Worm (Caenorhabditis elegans) whole organism, young adult: ENCODE measurements around the gene ins-13.

Experiments
- B0019.2 ChIP-seq: fragments of 200-800 bp; sonication (Bioruptor generic); conservative IDR thresholded peaks from 2 replicates; pipeline ENCODE4 v1.3.6; 2022; ENCODE audit warnings: missing genetic modification reagents, missing genetic modification characterization, missing compliant biosample characterization
- C06A6.2 ChIP-seq: fragments of 200-800 bp; sonication (Bioruptor generic); conservative IDR thresholded peaks from 2 replicates; pipeline ENCODE4 v1.3.6; 2022; ENCODE audit warnings: missing genetic modification characterization, missing compliant biosample characterization
- F10E7.11 ChIP-seq: sonication (generic microtip); optimal IDR thresholded peaks from 2 replicates; lab custom pipeline; 2017; ENCODE audit warnings: mild to moderate bottlenecking, missing genetic modification characterization, moderate library complexity, missing compliant biosample characterization
- F23B12.7 ChIP-seq: sonication (generic microtip); optimal IDR thresholded peaks from 2 replicates; lab custom pipeline; 2017; ENCODE audit warnings: missing genetic modification characterization, mild to moderate bottlenecking, missing compliant biosample characterization, antibody characterized with exemption, moderate library complexity; ENCODE audit not compliant: insufficient read depth
- K12H6.12 ChIP-seq: fragments of 200-800 bp; sonication (Bioruptor generic); optimal IDR thresholded peaks from 2 replicates; lab custom pipeline; 2018; ENCODE audit warnings: mild to moderate bottlenecking, missing genetic modification characterization, missing compliant biosample characterization
- T26A5.8 ChIP-seq: sonication (generic microtip); optimal IDR thresholded peaks from 2 replicates; lab custom pipeline; 2016; ENCODE audit warnings: missing genetic modification characterization, missing compliant biosample characterization
- Y53F4B.3 ChIP-seq: fragments of 200-800 bp; sonication (Bioruptor generic); IDR thresholded peaks from 2 replicates; pipeline ENCODE4 v1.3.6; 2022; ENCODE audit warnings: missing genetic modification reagents, missing genetic modification characterization, missing compliant biosample characterization
- Y56A3A.18 ChIP-seq: fragments of 200-800 bp; sonication (Bioruptor generic); IDR thresholded peaks from 2 replicates; pipeline ENCODE4 v1.3.6; 2022; ENCODE audit warnings: missing genetic modification reagents, missing genetic modification characterization, missing compliant biosample characterization
- Y79H2A.3 ChIP-seq: fragments of 200-800 bp; sonication (Bioruptor generic); conservative IDR thresholded peaks from 2 replicates; pipeline ENCODE4 v1.3.6; 2022; ENCODE audit warnings: missing genetic modification reagents, missing genetic modification characterization, missing compliant biosample characterization
- Y95B8A.8 ChIP-seq: fragments of 200-800 bp; sonication (Bioruptor generic); IDR thresholded peaks from 2 replicates; pipeline ENCODE4 v1.3.6; 2022; ENCODE audit warnings: missing genetic modification reagents, missing genetic modification characterization, missing compliant biosample characterization
- ama-1 ChIP-seq, 3 experiments: fragments of 150-350 bp in 1 of 3; sonication (generic microtip) in 2 of 3; optimal IDR thresholded peaks; 2 replicates each; lab custom pipeline; 2014 to 2018; ENCODE audit warnings: missing biosample characterization in 2 of 3, missing genetic modification characterization in 2 of 3, missing genetic modification reagents in 2 of 3
- atf-7 ChIP-seq: sonication (generic microtip); optimal IDR thresholded peaks from 2 replicates; lab custom pipeline; 2017; ENCODE audit warnings: mild to moderate bottlenecking, missing genetic modification characterization, missing compliant biosample characterization
- attf-5 ChIP-seq: fragments of 200-800 bp; sonication (Bioruptor generic); optimal IDR thresholded peaks from 2 replicates; lab custom pipeline; 2018; ENCODE audit warnings: mild to moderate bottlenecking, missing genetic modification characterization, missing compliant biosample characterization
- bed-1 ChIP-seq: fragments of 200-800 bp; sonication (Bioruptor generic); IDR thresholded peaks from 2 replicates; pipeline ENCODE4 v1.3.6; 2022; ENCODE audit warnings: missing genetic modification reagents, missing genetic modification characterization, missing compliant biosample characterization
- ccch-3 ChIP-seq: fragments of 200-800 bp; sonication (Bioruptor generic); optimal IDR thresholded peaks from 2 replicates; lab custom pipeline; 2018; ENCODE audit warnings: mild to moderate bottlenecking, missing genetic modification characterization, missing compliant biosample characterization
- ceh-40 ChIP-seq: fragments of 200-800 bp; sonication (Bioruptor generic); IDR thresholded peaks from 2 replicates; pipeline ENCODE4 v1.3.6; 2022; ENCODE audit warnings: missing genetic modification characterization, missing compliant biosample characterization
- ceh-79 ChIP-seq: sonication (generic microtip); optimal IDR thresholded peaks from 2 replicates; lab custom pipeline; 2017; ENCODE audit warnings: mild to moderate bottlenecking, missing genetic modification characterization, missing compliant biosample characterization
- ceh-91 ChIP-seq: fragments of 200-800 bp; sonication (Bioruptor generic); IDR thresholded peaks from 2 replicates; pipeline ENCODE4 v1.3.6; 2022; ENCODE audit warnings: missing genetic modification reagents, missing genetic modification characterization, missing compliant biosample characterization
- chd-7 ChIP-seq: sonication (generic microtip); optimal IDR thresholded peaks from 2 replicates; lab custom pipeline; 2016; ENCODE audit warnings: mild to moderate bottlenecking, missing genetic modification characterization, moderate library complexity, missing compliant biosample characterization
- die-1 ChIP-seq: sonication (generic microtip); optimal IDR thresholded peaks from 2 replicates; lab custom pipeline; 2016; ENCODE audit warnings: missing genotype, mild to moderate bottlenecking, missing genetic modification characterization, missing compliant biosample characterization
- dox-1 ChIP-seq: fragments of 200-800 bp; sonication (Bioruptor generic); IDR thresholded peaks from 2 replicates; pipeline ENCODE4 v1.3.6; 2022; ENCODE audit warnings: missing genetic modification reagents, missing genetic modification characterization, missing compliant biosample characterization
- ekl-4 ChIP-seq: fragments of 200-800 bp; sonication (Bioruptor generic); IDR thresholded peaks from 2 replicates; pipeline ENCODE4 v1.3.6; 2022; ENCODE audit warnings: missing genetic modification reagents, missing genetic modification characterization, missing compliant biosample characterization
- ets-4 ChIP-seq: fragments of 200-800 bp; sonication (Bioruptor generic); optimal IDR thresholded peaks from 2 replicates; lab custom pipeline; 2018; ENCODE audit warnings: mild to moderate bottlenecking, missing genetic modification characterization, missing compliant biosample characterization
- fkh-3 ChIP-seq: sonication (generic microtip); optimal IDR thresholded peaks from 2 replicates; lab custom pipeline; 2016; ENCODE audit warnings: mild to moderate bottlenecking, missing genetic modification characterization, missing compliant biosample characterization
- gei-17 ChIP-seq: fragments of 200-800 bp; sonication (Bioruptor generic); optimal IDR thresholded peaks from 2 replicates; lab custom pipeline; 2018; ENCODE audit warnings: mild to moderate bottlenecking, missing genetic modification characterization, missing compliant biosample characterization
- hmg-20 ChIP-seq: fragments of 200-800 bp; sonication (Bioruptor generic); IDR thresholded peaks from 2 replicates; pipeline ENCODE4 v1.3.6; 2022; ENCODE audit warnings: missing genetic modification reagents, missing genetic modification characterization, missing compliant biosample characterization
- hsf-1 ChIP-seq: fragments of 200-800 bp; sonication (Bioruptor generic); IDR thresholded peaks from 2 replicates; pipeline ENCODE4 v1.3.6; 2022; ENCODE audit warnings: missing genetic modification reagents, missing genetic modification characterization, missing compliant biosample characterization
- let-526 ChIP-seq: fragments of 200-800 bp; sonication (Bioruptor generic); IDR thresholded peaks from 2 replicates; pipeline ENCODE4 v1.3.6; 2022; ENCODE audit warnings: missing genetic modification reagents, missing genetic modification characterization, missing compliant biosample characterization
- lin-35 ChIP-seq, 3 experiments: fragments of 150-350 bp in 2 of 3; sonication (generic microtip) in 1 of 3; optimal IDR thresholded peaks; 2 replicates each; lab custom pipeline; 2014 to 2018; ENCODE audit warnings: missing biosample characterization in 3 of 3, missing genetic modification characterization in 3 of 3, missing genetic modification reagents in 3 of 3
- lin-54 ChIP-seq: fragments of 200-800 bp; sonication (Bioruptor generic); optimal IDR thresholded peaks from 2 replicates; lab custom pipeline; 2018; ENCODE audit warnings: mild to moderate bottlenecking, missing genetic modification characterization, missing compliant biosample characterization
- madf-6 ChIP-seq: fragments of 200-800 bp; sonication (Bioruptor generic); IDR thresholded peaks from 2 replicates; pipeline ENCODE4 v1.3.6; 2022; ENCODE audit warnings: missing genetic modification reagents, missing genetic modification characterization, missing compliant biosample characterization
- nfya-1 ChIP-seq: sonication (generic microtip); optimal IDR thresholded peaks from 2 replicates; lab custom pipeline; 2017; ENCODE audit warnings: antibody characterized with exemption, missing compliant biosample characterization, missing genetic modification characterization, borderline replicate concordance; ENCODE audit not compliant: insufficient read depth
- nhr-27 ChIP-seq: fragments of 200-800 bp; sonication (Bioruptor generic); optimal IDR thresholded peaks from 2 replicates; lab custom pipeline; 2018; ENCODE audit warnings: mild to moderate bottlenecking, missing genetic modification characterization, moderate library complexity, missing compliant biosample characterization
- pha-4 ChIP-seq: fragments of 150-350 bp; sonication (generic microtip); optimal IDR thresholded peaks from 2 replicates; lab custom pipeline; 2014; ENCODE audit warnings: missing biosample characterization, missing genetic modification reagents, missing genetic modification characterization
- rcor-1 ChIP-seq: fragments of 200-800 bp; sonication (Bioruptor generic); IDR thresholded peaks from 2 replicates; pipeline ENCODE4 v1.3.6; 2022; ENCODE audit warnings: missing genetic modification reagents, missing genetic modification characterization, missing compliant biosample characterization
- rec-8 ChIP-seq, 2 experiments: sonication (generic microtip); optimal IDR thresholded peaks; 2 replicates each; lab custom pipeline; 2016; ENCODE audit warnings: mild to moderate bottlenecking in 2 of 2, missing genetic modification characterization in 2 of 2, missing genetic modification reagents in 2 of 2, missing genotype in 2 of 2, missing biosample characterization in 1 of 2, missing compliant biosample characterization in 1 of 2, moderate library complexity in 1 of 2
- repo-1 ChIP-seq: sonication (generic microtip); optimal IDR thresholded peaks from 2 replicates; lab custom pipeline; 2017; ENCODE audit warnings: mild to moderate bottlenecking, missing genetic modification characterization, missing compliant biosample characterization
- snpc-1.3 ChIP-seq: sonication (generic microtip); optimal IDR thresholded peaks from 2 replicates; lab custom pipeline; 2017; ENCODE audit warnings: missing genetic modification characterization, mild to moderate bottlenecking, missing compliant biosample characterization, antibody characterized with exemption, moderate library complexity, missing genotype, missing genetic modification reagents; ENCODE audit not compliant: insufficient read depth
- snpc-4 ChIP-seq, 5 experiments: fragments of 150-350 bp in 1 of 5; sonication (generic microtip) in 4 of 5; optimal IDR thresholded peaks; 2 replicates each; lab custom pipeline; 2014 to 2018; ENCODE audit warnings: missing genetic modification characterization in 5 of 5, missing biosample characterization in 3 of 5, antibody characterized with exemption in 2 of 5, mild to moderate bottlenecking in 2 of 5, missing compliant biosample characterization in 2 of 5, missing genotype in 2 of 5, moderate library complexity in 2 of 5, missing genetic modification reagents in 1 of 5
- somi-1 ChIP-seq: fragments of 200-800 bp; sonication (Bioruptor generic); optimal IDR thresholded peaks from 2 replicates; lab custom pipeline; 2018; ENCODE audit warnings: mild to moderate bottlenecking, missing genetic modification characterization, missing compliant biosample characterization
- tbx-9 ChIP-seq: sonication (generic microtip); optimal IDR thresholded peaks from 2 replicates; lab custom pipeline; 2016; ENCODE audit warnings: borderline replicate concordance, missing genetic modification characterization, inconsistent platforms, missing compliant biosample characterization
- tlf-1 ChIP-seq: fragments of 200-800 bp; sonication (Bioruptor generic); optimal IDR thresholded peaks from 2 replicates; lab custom pipeline; 2018; ENCODE audit warnings: mild to moderate bottlenecking, missing genetic modification characterization, missing compliant biosample characterization
- zim-3 ChIP-seq: sonication (generic microtip); optimal IDR thresholded peaks from 2 replicates; lab custom pipeline; 2017; ENCODE audit warnings: mild to moderate bottlenecking, missing genetic modification characterization, moderate library complexity, missing compliant biosample characterization
- ztf-22 ChIP-seq: fragments of 200-800 bp; sonication (Bioruptor generic); optimal IDR thresholded peaks from 2 replicates; lab custom pipeline; 2018; ENCODE audit warnings: mild to moderate bottlenecking, missing genetic modification characterization, moderate library complexity, missing compliant biosample characterization
- ztf-26 ChIP-seq: sonication (generic microtip); optimal IDR thresholded peaks from 2 replicates; lab custom pipeline; 2017; ENCODE audit warnings: missing genetic modification characterization, missing compliant biosample characterization

The ins-13 gene

DNA sequence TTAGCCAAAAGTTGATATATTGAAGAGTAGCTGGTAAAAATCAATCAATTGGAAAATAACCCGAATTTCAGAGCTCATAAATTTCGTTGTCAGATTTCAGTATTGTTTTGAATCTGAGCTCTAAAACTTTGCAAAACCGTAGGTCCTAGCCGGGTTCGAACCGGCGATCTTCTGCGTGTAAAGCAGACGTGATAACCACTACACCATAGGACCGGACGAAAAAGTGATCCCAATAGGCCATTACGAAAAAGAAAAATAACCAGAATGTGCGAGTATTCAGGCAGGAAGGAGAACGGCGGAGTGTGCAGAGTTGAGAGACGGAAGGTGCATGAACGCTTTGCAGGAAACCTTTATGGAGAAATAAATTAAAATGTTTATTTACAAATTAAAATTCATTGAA is 32.4 kb upstream of the ins-13 start (continued):
- TF ChIP-seq ccch-3 = no peak
- no peak for TF ChIP-seq fkh-3 (tag; lab: Kevin White, UChicago)
- TF ChIP-seq F10E7.11 (tag; lab: Kevin White, UChicago) = no peak
- peak; percentile 59; the same call in 1 of the 2 replicates for TF ChIP-seq ceh-40

DNA sequence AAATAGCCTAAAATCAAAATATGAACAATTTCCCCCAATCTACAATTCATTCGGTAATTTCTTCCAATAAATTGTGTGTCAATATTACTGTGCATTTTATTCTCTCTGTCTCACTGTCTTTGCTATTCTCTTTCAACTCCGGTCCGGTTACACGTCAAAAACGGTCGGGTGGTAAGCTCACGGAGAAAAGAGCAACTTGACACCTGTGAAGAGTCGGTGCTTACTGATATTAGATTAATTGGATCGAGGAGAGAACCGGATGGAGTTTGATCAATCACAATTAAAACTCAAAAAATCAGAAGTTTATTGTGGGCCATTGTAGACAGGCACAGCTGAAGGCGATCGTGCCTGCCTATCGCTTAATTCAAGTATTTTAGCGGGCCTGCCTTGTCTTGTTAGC is 30.3 kb upstream of the ins-13 start:
- TF ChIP-seq pha-4 (no peak), rec-8 (tag; optimal IDR thresholded peaks at IDR 0.05; lab: Kevin White, UChicago) (no peak), somi-1 (GFP tag; lab: Kevin White, UChicago) (no peak), die-1 (tag; lab: Kevin White, UChicago) (no peak), lin-54 (peak; percentile 6), dox-1 (GFP tag; lab: Robert Waterston, UW) (peak; percentile 45; the same call in 1 of the 2 replicates), chd-7 (peak; percentile 70), lin-35 (GFP tag; optimal IDR thresholded peaks at IDR 0.05; lab: Kevin White, UChicago) (peak in 1 of 3 experiments; percentile 55), ekl-4 (GFP tag; lab: Robert Waterston, UW) (peak; percentile 73; the same call in 1 of the 2 replicates), repo-1 (tag; lab: Kevin White, UChicago) (peak; percentile 86), B0019.2 (GFP tag; lab: Robert Waterston, UW) (no peak), ztf-26 (tag; lab: Kevin White, UChicago) (no peak), snpc-4 (GFP tag; optimal IDR thresholded peaks at IDR 0.05; lab: Kevin White, UChicago) (no peak), snpc-4 (tag; optimal IDR thresholded peaks at IDR 0.05; lab: Kevin White, UChicago) (peak in 1 of 4 experiments; percentile 20), zim-3 (tag; lab: Kevin White, UChicago) (peak; percentile 42), ets-4 (GFP tag; lab: Kevin White, UChicago) (no peak), nhr-27 (tag; lab: Kevin White, UChicago) (no peak), nfya-1 (tag; lab: Kevin White, UChicago) (no peak), let-526 (GFP tag; lab: Robert Waterston, UW) (no peak), gei-17 (GFP tag; lab: Kevin White, UChicago) (peak; percentile 55), tbx-9 (tag; lab: Kevin White, UChicago) (no peak), hmg-20 (GFP tag; lab: Robert Waterston, UW) (0 out of 2 replicates have a peak, but pooled peaks have one; percentile 2), snpc-1.3 (tag; lab: Kevin White, UChicago) (no peak), attf-5 (no peak), tlf-1 (GFP tag; lab: Kevin White, UChicago) (no peak), atf-7 (tag; lab: Kevin White, UChicago) (peak; percentile 70), hsf-1 (GFP tag; lab: Robert Waterston, UW) (no peak), Y95B8A.8 (GFP tag; lab: Robert Waterston, UW) (no peak), fkh-3 (tag; lab: Kevin White, UChicago) (peak; percentile 41), rcor-1 (no peak), ama-1 (optimal IDR thresholded peaks at IDR 0.05; lab: Kevin White, UChicago) (peak; percentile 33), ama-1 (GFP tag; optimal IDR thresholded peaks at IDR 0.05; lab: Kevin White, UChicago) (no peak), madf-6 (GFP tag; lab: Robert Waterston, UW) (peak; percentile 33), Y56A3A.18 (GFP tag; lab: Robert Waterston, UW) (peak; percentile 78; the same call in 1 of the 2 replicates), F23B12.7 (tag; lab: Kevin White, UChicago) (no peak), ceh-79 (tag; lab: Kevin White, UChicago) (no peak), K12H6.12 (tag; lab: Kevin White, UChicago) (peak; percentile 20), Y79H2A.3 (no peak), T26A5.8 (tag; lab: Kevin White, UChicago) (no peak), C06A6.2 (GFP tag; lab: Robert Waterston, UW) (0 out of 2 replicates have a peak, but pooled peaks have one; percentile 26), ztf-22 (GFP tag; lab: Kevin White, UChicago) (no peak), ceh-91 (no peak), Y53F4B.3 (GFP tag; lab: Robert Waterston, UW) (no peak), bed-1 (GFP tag; lab: Robert Waterston, UW) (0 out of 2 replicates have a peak, but pooled peaks have one; percentile 47)
